Fruit fly (Drosophila melanogaster): ENCODE results near the gene CG10801.
A peak's percentile ranks its signal among the peaks of the same experiment; 100 is the strongest.

DNA sequence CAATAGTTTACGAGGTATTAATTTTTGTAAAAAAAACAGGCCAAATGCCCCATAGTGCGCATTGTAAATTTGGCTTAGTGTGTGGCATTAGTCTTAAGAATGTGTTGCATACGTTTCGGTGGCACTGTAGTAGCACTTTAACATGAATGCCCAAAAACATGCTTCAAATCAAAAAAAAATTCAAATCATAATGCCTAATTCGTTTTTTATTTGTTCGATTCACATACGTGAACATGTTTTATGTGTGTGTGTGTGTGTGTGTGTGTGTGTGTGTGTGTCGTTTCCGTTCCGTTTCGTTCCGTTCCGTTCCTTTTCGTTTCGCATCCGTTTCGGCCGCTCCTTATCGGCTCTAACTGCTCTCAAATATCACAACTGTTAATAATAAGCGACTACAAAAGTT lies 5.2 kb downstream of the CG10801 start:
- TF ChIP-seq CTCF (optimal IDR thresholded peaks at IDR 0.05) (peak in 1 of 2 experiments; percentile 17), CG8478 (optimal IDR thresholded peaks at IDR 0.05) (no peak)
